ENCODE assay signal across 1 fruit fly cellular context in the genomic region with DNA sequence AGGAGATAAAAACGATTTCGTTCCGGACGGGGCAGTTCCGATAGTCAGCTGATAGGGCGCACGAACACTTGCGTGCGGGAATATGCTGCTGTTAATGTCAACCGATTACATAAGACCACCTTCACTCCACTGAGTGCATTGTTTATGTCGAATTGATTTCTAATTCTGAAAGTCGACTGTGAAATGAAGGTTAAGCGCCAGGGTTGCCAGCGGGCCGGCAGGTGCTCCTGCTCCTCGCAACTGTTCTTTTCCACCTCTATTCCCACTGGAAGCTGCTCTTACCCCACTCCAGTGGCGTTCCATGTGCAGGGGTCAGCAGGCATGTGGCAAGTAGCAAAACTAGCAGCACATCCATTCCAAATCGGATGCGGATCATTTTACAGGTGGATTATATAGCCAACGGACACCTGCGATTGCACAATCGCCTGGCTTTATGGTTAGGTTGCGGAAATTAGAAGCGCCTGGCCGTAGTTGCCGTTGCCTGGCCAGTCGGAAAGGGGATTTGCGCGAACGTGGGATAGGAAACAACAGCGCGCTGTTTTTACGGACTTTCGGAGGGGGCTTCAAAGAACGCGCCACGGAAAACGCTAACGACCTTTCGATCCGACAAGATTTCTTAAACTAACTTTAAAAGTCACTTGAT.
TF ChIP-seq lines count a peak whose summit lies in the region.

Gene cue (minus strand): TSS at position 641 of the 643 bp plus-strand sequence.

TF ChIP-seq in whole organism, embryonic, 481 proteins besides CTCF, POLR2A, EP300 and RAD21 (continued from another document):
- TF ChIP-seq cg (GFP tag; optimal IDR thresholded peaks at IDR 0.05; lab: Kevin White, UChicago) = peak; percentile 26
- TF ChIP-seq fru (optimal IDR thresholded peaks at IDR 0.05; lab: Kevin White, UChicago) = no peak
- TF ChIP-seq kah (GFP tag; optimal IDR thresholded peaks at IDR 0.05; lab: Kevin White, UChicago) = peak; percentile 56
- no peak for TF ChIP-seq CG2116 (GFP tag; optimal IDR thresholded peaks at IDR 0.05; lab: Kevin White, UChicago)
- TF ChIP-seq so (GFP tag; IDR thresholded peaks at IDR 0.05; lab: Robert Waterston, UW) = peak; percentile 60; the same call in 2 of the 3 replicates
- TF ChIP-seq bigmax (GFP tag; optimal IDR thresholded peaks at IDR 0.05; lab: Kevin White, UChicago) = peak; percentile 21
- 0 out of 2 replicates have a peak, but pooled peaks have one; percentile 6 for TF ChIP-seq Taf1 (GFP tag; IDR thresholded peaks at IDR 0.05; lab: Robert Waterston, UW)
- no peak for TF ChIP-seq Lhr (GFP tag; optimal IDR thresholded peaks at IDR 0.05; lab: Kevin White, UChicago)
- peak; percentile 63 for TF ChIP-seq CG15514 (GFP tag; optimal IDR thresholded peaks at IDR 0.05; lab: Kevin White, UChicago)
- peak; percentile 37 for TF ChIP-seq CG12769 (tag; optimal IDR thresholded peaks at IDR 0.05; lab: Kevin White, UChicago)
- no peak for TF ChIP-seq CG2129 (GFP tag; IDR thresholded peaks at IDR 0.05; lab: Robert Waterston, UW; ENCODE audit: partially characterized antibody)
- TF ChIP-seq CG34422 (GFP tag; IDR thresholded peaks at IDR 0.05; lab: Robert Waterston, UW) = 0 out of 3 replicates have a peak, but pooled peaks have one; percentile 41
- TF ChIP-seq D (optimal IDR thresholded peaks at IDR 0.05; lab: Kevin White, UChicago) = peak; percentile 51
- no peak for TF ChIP-seq D (GFP tag; optimal IDR thresholded peaks at IDR 0.05; lab: Kevin White, UChicago)
- no peak for TF ChIP-seq eyg (GFP tag; optimal IDR thresholded peaks at IDR 0.05; lab: Kevin White, UChicago)
- 0 out of 4 replicates have a peak, but pooled peaks have one; percentile 18 for TF ChIP-seq chinmo (GFP tag; IDR thresholded peaks at IDR 0.05; lab: Robert Waterston, UW; ENCODE audit: partially characterized antibody)
